Worm (Caenorhabditis elegans) whole organism, late embryonic: ENCODE measurements around the gene F47B8.18.

Source experiments
- K02D7.2 ChIP-seq: sonication (generic microtip); optimal IDR thresholded peaks from 2 replicates; lab custom pipeline; 2017; ENCODE audit warnings: mild to moderate bottlenecking, missing genetic modification characterization, missing compliant biosample characterization
- K09A11.1 ChIP-seq: sonication (generic microtip); optimal IDR thresholded peaks from 2 replicates; lab custom pipeline; 2017; ENCODE audit warnings: antibody characterized with exemption, mild to moderate bottlenecking, missing genetic modification characterization, missing compliant biosample characterization; ENCODE audit not compliant: insufficient read depth
- T23F11.4 ChIP-seq: fragments of 200-800 bp; sonication (Bioruptor generic); optimal IDR thresholded peaks from 2 replicates; lab custom pipeline; 2018; ENCODE audit warnings: mild to moderate bottlenecking, missing genetic modification characterization, missing compliant biosample characterization
- ahr-1 ChIP-seq: sonication (generic microtip); optimal IDR thresholded peaks from 2 replicates; lab custom pipeline; 2016; ENCODE audit warnings: missing genetic modification characterization, missing compliant biosample characterization
- ceh-14 ChIP-seq: sonication (generic microtip); optimal IDR thresholded peaks from 2 replicates; lab custom pipeline; 2016; ENCODE audit warnings: missing genotype, missing genetic modification characterization, missing compliant biosample characterization
- ceh-19 ChIP-seq: fragments of 200-800 bp; sonication (Bioruptor generic); optimal IDR thresholded peaks from 2 replicates; lab custom pipeline; 2018; ENCODE audit warnings: mild to moderate bottlenecking, missing genetic modification characterization, missing compliant biosample characterization
- ceh-22 ChIP-seq: sonication (generic microtip); optimal IDR thresholded peaks from 2 replicates; lab custom pipeline; 2017; ENCODE audit warnings: missing biosample characterization, missing genetic modification characterization
- ceh-45 ChIP-seq: fragments of 200-800 bp; sonication (Bioruptor generic); IDR thresholded peaks from 2 replicates; pipeline ENCODE4 v1.3.6; 2022; ENCODE audit warnings: missing genetic modification reagents, missing genetic modification characterization, missing compliant biosample characterization
- ceh-48 ChIP-seq: sonication (generic microtip); optimal IDR thresholded peaks from 2 replicates; lab custom pipeline; 2016; ENCODE audit warnings: missing genetic modification characterization, inconsistent platforms, missing compliant biosample characterization
- ceh-6 ChIP-seq: fragments of 200-800 bp; sonication (Bioruptor generic); optimal IDR thresholded peaks from 2 replicates; lab custom pipeline; 2018; ENCODE audit warnings: mild to moderate bottlenecking, missing genetic modification characterization, missing compliant biosample characterization
- ceh-9 ChIP-seq: sonication (generic microtip); optimal IDR thresholded peaks from 2 replicates; lab custom pipeline; 2016; ENCODE audit warnings: mild to moderate bottlenecking, missing genetic modification characterization, inconsistent platforms, missing compliant biosample characterization
- che-1 ChIP-seq: sonication (generic microtip); optimal IDR thresholded peaks from 2 replicates; lab custom pipeline; 2016; ENCODE audit warnings: mild to moderate bottlenecking, missing genetic modification characterization, missing compliant biosample characterization
- elt-2 ChIP-seq: sonication (generic microtip); optimal IDR thresholded peaks from 2 replicates; lab custom pipeline; 2016; ENCODE audit warnings: missing genetic modification reagents, missing genetic modification characterization, missing compliant biosample characterization
- elt-4 ChIP-seq: sonication (generic microtip); optimal IDR thresholded peaks from 2 replicates; lab custom pipeline; 2016; ENCODE audit warnings: missing genetic modification characterization, missing compliant biosample characterization
- ets-4 ChIP-seq: sonication (generic microtip); optimal IDR thresholded peaks from 2 replicates; lab custom pipeline; 2016; ENCODE audit warnings: missing genetic modification characterization, missing compliant biosample characterization
- fkh-10 ChIP-seq: fragments of 150-350 bp; optimal IDR thresholded peaks from 2 replicates; lab custom pipeline; 2014; ENCODE audit warnings: missing biosample characterization, missing genetic modification reagents, missing genetic modification characterization
- fkh-6 ChIP-seq: sonication (generic microtip); optimal IDR thresholded peaks from 2 replicates; lab custom pipeline; 2016; ENCODE audit warnings: missing genetic modification characterization, missing compliant biosample characterization
- hlh-15 ChIP-seq: sonication (generic microtip); optimal IDR thresholded peaks from 2 replicates; lab custom pipeline; 2016; ENCODE audit warnings: missing genetic modification characterization, missing compliant biosample characterization
- hlh-30 ChIP-seq: sonication (generic microtip); optimal IDR thresholded peaks from 2 replicates; lab custom pipeline; 2017; ENCODE audit warnings: antibody characterized with exemption, missing genetic modification characterization, missing compliant biosample characterization; ENCODE audit not compliant: insufficient read depth
- lim-6 ChIP-seq: sonication (generic microtip); optimal IDR thresholded peaks from 2 replicates; lab custom pipeline; 2016; ENCODE audit warnings: missing genetic modification characterization, missing compliant biosample characterization
- lin-11 ChIP-seq: fragments of 200-800 bp; sonication (Bioruptor generic); optimal IDR thresholded peaks from 2 replicates; lab custom pipeline; 2018; ENCODE audit warnings: mild to moderate bottlenecking, missing genetic modification characterization, missing compliant biosample characterization
- mec-3 ChIP-seq: sonication (generic microtip); optimal IDR thresholded peaks from 2 replicates; lab custom pipeline; 2016; ENCODE audit warnings: borderline replicate concordance, missing genetic modification characterization, missing compliant biosample characterization
- nfya-1 ChIP-seq: sonication (generic microtip); optimal IDR thresholded peaks from 2 replicates; lab custom pipeline; 2017; ENCODE audit warnings: missing genetic modification characterization, mild to moderate bottlenecking, missing compliant biosample characterization, antibody characterized with exemption, moderate library complexity
- nhr-11 ChIP-seq: fragments of 150-350 bp; optimal IDR thresholded peaks from 2 replicates; lab custom pipeline; 2014; ENCODE audit warnings: missing biosample characterization, missing genetic modification characterization
- nhr-232 ChIP-seq: sonication (generic microtip); optimal IDR thresholded peaks from 2 replicates; lab custom pipeline; 2016; ENCODE audit warnings: missing genetic modification characterization, missing compliant biosample characterization
- npax-4 ChIP-seq: sonication (generic microtip); optimal IDR thresholded peaks from 2 replicates; lab custom pipeline; 2016; ENCODE audit warnings: missing genetic modification characterization, missing compliant biosample characterization
- pag-3 ChIP-seq: sonication (generic microtip); optimal IDR thresholded peaks from 2 replicates; lab custom pipeline; 2016; ENCODE audit warnings: missing compliant biosample characterization, missing genetic modification characterization, borderline replicate concordance
- ref-2 ChIP-seq: sonication (generic microtip); optimal IDR thresholded peaks from 2 replicates; lab custom pipeline; 2016; ENCODE audit warnings: missing genetic modification characterization, missing compliant biosample characterization
- tbx-2 ChIP-seq: sonication (generic microtip); optimal IDR thresholded peaks from 2 replicates; lab custom pipeline; 2016; ENCODE audit warnings: missing genetic modification characterization, missing compliant biosample characterization
- unc-3 ChIP-seq, 2 experiments: fragments of 200-800 bp in 1 of 2; sonication (Bioruptor generic) in 1 of 2; sonication (generic microtip) in 1 of 2; conservative IDR thresholded peaks in 1 of 2; optimal IDR thresholded peaks in 1 of 2; 2 replicates each; pipeline versions ENCODE4 v1.3.6 to Lab custom; 2016 to 2022; ENCODE audit warnings: missing compliant biosample characterization in 2 of 2, missing genetic modification characterization in 2 of 2, missing genetic modification reagents in 1 of 2
- unc-42 ChIP-seq: sonication (generic microtip); optimal IDR thresholded peaks from 2 replicates; lab custom pipeline; 2016; ENCODE audit warnings: missing genotype, missing genetic modification characterization, missing compliant biosample characterization
- unc-55 ChIP-seq: sonication (generic microtip); optimal IDR thresholded peaks from 2 replicates; lab custom pipeline; 2017; ENCODE audit warnings: missing biosample characterization, missing genetic modification reagents, missing genetic modification characterization
- unc-86 ChIP-seq: sonication (generic microtip); optimal IDR thresholded peaks from 2 replicates; lab custom pipeline; 2016; ENCODE audit warnings: missing genetic modification characterization, missing compliant biosample characterization
- zip-5 ChIP-seq: sonication (generic microtip); optimal IDR thresholded peaks from 2 replicates; lab custom pipeline; 2016; ENCODE audit warnings: missing genetic modification characterization, missing compliant biosample characterization
- ztf-16 ChIP-seq: sonication (generic microtip); optimal IDR thresholded peaks from 2 replicates; lab custom pipeline; 2017; ENCODE audit warnings: missing genetic modification characterization, missing compliant biosample characterization

F47B8.18 gene

ce11 chrV:14289363-14289762 lies 35.9 kb downstream of the F47B8.18 start, which contains the start of gene F14D7.1:
Gene F14D7.1, minus strand, starts transcription at chrV:14289463.
- TF ChIP-seq nfya-1 (tag; lab: Kevin White, UChicago) (no peak), ceh-14 (no peak), K02D7.2 (tag; lab: Kevin White, UChicago) (no peak), lim-6 (tag; lab: Kevin White, UChicago) (no peak)

ce11 chrV:14285803-14286202 lies 39.5 kb downstream of the F47B8.18 start, which contains the start of gene F40G12.11:
Gene F40G12.11, plus strand, starts transcription at chrV:14286171.
- TF ChIP-seq ceh-19 (no peak), pag-3 (tag; lab: Kevin White, UChicago) (no peak), che-1 (no peak), lin-11 (tag; lab: Kevin White, UChicago) (no peak), unc-42 (tag; lab: Kevin White, UChicago) (no peak), ceh-6 (GFP tag; lab: Kevin White, UChicago) (no peak), unc-3 (GFP tag; conservative IDR thresholded peaks at IDR 0.05; lab: Robert Waterston, UW) (no peak), unc-3 (tag; optimal IDR thresholded peaks at IDR 0.05; lab: Kevin White, UChicago) (no peak), nhr-232 (no peak), ceh-22 (tag; lab: Kevin White, UChicago) (no peak)

- TF ChIP-seq mec-3 (tag; lab: Kevin White, UChicago) (no peak), npax-4 (tag; lab: Kevin White, UChicago) (no peak), fkh-10 (GFP tag; lab: Kevin White, UChicago) (no peak), unc-55 (GFP tag; lab: Kevin White, UChicago) (no peak), hlh-30 (tag; lab: Kevin White, UChicago) (no peak), fkh-6 (tag; lab: Kevin White, UChicago) (no peak), K09A11.1 (tag; lab: Kevin White, UChicago) (no peak)
These were observed 42.0 kb downstream of the F47B8.18 start, which contains the start of gene F40G12.10 for ce11 chrV:14283241-14283640. Gene F40G12.10, plus strand, starts transcription at chrV:14283541.

ce11 chrV:14282222-14282709 lies 43.0 kb downstream of the F47B8.18 start, which contains the start of the genes srt-74 and F40G12.9:
Gene srt-74, minus strand, starts transcription at chrV:14282322.
Gene F40G12.9, plus strand, starts transcription at chrV:14282659.
- TF ChIP-seq elt-4 (tag; lab: Kevin White, UChicago) (no peak), pag-3 (tag; lab: Kevin White, UChicago) (no peak), hlh-15 (tag; lab: Kevin White, UChicago) (no peak), elt-2 (no peak), unc-86 (no peak), tbx-2 (tag; lab: Kevin White, UChicago) (no peak), unc-3 (GFP tag; conservative IDR thresholded peaks at IDR 0.05; lab: Robert Waterston, UW) (no peak), unc-3 (tag; optimal IDR thresholded peaks at IDR 0.05; lab: Kevin White, UChicago) (no peak), T23F11.4 (no peak), unc-42 (tag; lab: Kevin White, UChicago) (no peak), ceh-48 (tag; lab: Kevin White, UChicago) (no peak), ceh-19 (no peak), ref-2 (tag; lab: Kevin White, UChicago) (no peak), ceh-14 (no peak), K09A11.1 (tag; lab: Kevin White, UChicago) (no peak), ets-4 (tag; lab: Kevin White, UChicago) (no peak)

- TF ChIP-seq pag-3 (tag; lab: Kevin White, UChicago) (no peak), unc-86 (no peak), nhr-11 (no peak), zip-5 (no peak), ceh-9 (tag; lab: Kevin White, UChicago) (no peak), fkh-6 (tag; lab: Kevin White, UChicago) (no peak), mec-3 (tag; lab: Kevin White, UChicago) (no peak), unc-3 (GFP tag; conservative IDR thresholded peaks at IDR 0.05; lab: Robert Waterston, UW) (no peak), unc-3 (tag; optimal IDR thresholded peaks at IDR 0.05; lab: Kevin White, UChicago) (no peak), ztf-16 (tag; lab: Kevin White, UChicago) (no peak), ceh-45 (GFP tag; lab: Robert Waterston, UW) (no peak), ahr-1 (tag; lab: Kevin White, UChicago) (no peak)
These were observed 45.5 kb downstream of the F47B8.18 start, which contains the start of gene srt-33 for ce11 chrV:14279777-14280176. Gene srt-33, minus strand, starts transcription at chrV:14279877.
